Fruit fly (Drosophila melanogaster): Measurements from ENCODE around the gene pkaap.

The pkaap gene

dm6 chr2L:16263723-16264122, 24.4 kb upstream of the pkaap start:
- TF ChIP-seq CG6854 (GFP tag; optimal IDR thresholded peaks at IDR 0.05) (no peak), CG8319 (GFP tag; optimal IDR thresholded peaks at IDR 0.05) (no peak), topi (GFP tag; optimal IDR thresholded peaks at IDR 0.05) (no peak), svp (GFP tag) (no peak), Sox14 (GFP tag; optimal IDR thresholded peaks at IDR 0.05) (no peak), achi (GFP tag; optimal IDR thresholded peaks at IDR 0.05) (no peak), fkh (GFP tag; optimal IDR thresholded peaks at IDR 0.05) (no peak), CG10669 (GFP tag; optimal IDR thresholded peaks at IDR 0.05) (no peak), Gug (GFP tag; IDR thresholded peaks at IDR 0.05) (no peak), dsx (GFP tag; optimal IDR thresholded peaks at IDR 0.05; ENCODE audit: poor library complexity, severe bottlenecking) (no peak)

- TF ChIP-seq Gug (GFP tag; IDR thresholded peaks at IDR 0.05) (no peak), Met (GFP tag; optimal IDR thresholded peaks at IDR 0.05) (no peak), vri (GFP tag; optimal IDR thresholded peaks at IDR 0.05) (no peak), CG3919 (GFP tag; optimal IDR thresholded peaks at IDR 0.05) (peak; percentile 5), Lpt (GFP tag; optimal IDR thresholded peaks at IDR 0.05) (no peak), CG6792 (GFP tag; optimal IDR thresholded peaks at IDR 0.05) (peak; percentile 13), eg (GFP tag; IDR thresholded peaks at IDR 0.05) (no peak), CG4318 (GFP tag; optimal IDR thresholded peaks at IDR 0.05) (no peak), CG6163 (GFP tag; IDR thresholded peaks at IDR 0.05) (no peak), CG11294 (GFP tag; IDR thresholded peaks at IDR 0.05) (no peak), CG11902 (GFP tag; optimal IDR thresholded peaks at IDR 0.05) (no peak), Sox14 (GFP tag; optimal IDR thresholded peaks at IDR 0.05) (peak; percentile 0), Smox (GFP tag; optimal IDR thresholded peaks at IDR 0.05) (no peak), CG3032 (tag; optimal IDR thresholded peaks at IDR 0.05) (peak; percentile 55), Eip93F (GFP tag; optimal IDR thresholded peaks at IDR 0.05) (no peak), Ets96B (tag; optimal IDR thresholded peaks at IDR 0.05) (peak; percentile 33), CG8319 (GFP tag; optimal IDR thresholded peaks at IDR 0.05) (no peak), dsx (GFP tag; optimal IDR thresholded peaks at IDR 0.05; ENCODE audit: poor library complexity, severe bottlenecking) (peak; percentile 98), acj6 (GFP tag; optimal IDR thresholded peaks at IDR 0.05) (peak; percentile 18), pdm3 (GFP tag; optimal IDR thresholded peaks at IDR 0.05) (no peak), Hr39 (GFP tag; optimal IDR thresholded peaks at IDR 0.05) (no peak), CG9139 (GFP tag; optimal IDR thresholded peaks at IDR 0.05) (no peak), fd85E (GFP tag; optimal IDR thresholded peaks at IDR 0.05) (no peak), CG6808 (GFP tag; optimal IDR thresholded peaks at IDR 0.05) (peak; percentile 31), CG8632 (GFP tag; optimal IDR thresholded peaks at IDR 0.05) (no peak), CG34406 (GFP tag; optimal IDR thresholded peaks at IDR 0.05) (no peak), dac (GFP tag; optimal IDR thresholded peaks at IDR 0.05) (no peak), CG32006 (GFP tag; optimal IDR thresholded peaks at IDR 0.05) (no peak), Sox15 (GFP tag; optimal IDR thresholded peaks at IDR 0.05) (no peak), Eip75B (GFP tag; optimal IDR thresholded peaks at IDR 0.05) (peak; percentile 54), fkh (GFP tag; optimal IDR thresholded peaks at IDR 0.05) (no peak), CG6854 (GFP tag; optimal IDR thresholded peaks at IDR 0.05) (no peak), lz (GFP tag; optimal IDR thresholded peaks at IDR 0.05) (no peak), cyc (GFP tag; optimal IDR thresholded peaks at IDR 0.05) (no peak), salr (GFP tag; optimal IDR thresholded peaks at IDR 0.05) (no peak), CG16779 (tag; optimal IDR thresholded peaks at IDR 0.05) (no peak), topi (GFP tag; optimal IDR thresholded peaks at IDR 0.05) (peak; percentile 15), net (GFP tag; optimal IDR thresholded peaks at IDR 0.05) (no peak), CG6276 (GFP tag; optimal IDR thresholded peaks at IDR 0.05) (no peak), CG7368 (GFP tag; optimal IDR thresholded peaks at IDR 0.05) (no peak), esn (GFP tag; optimal IDR thresholded peaks at IDR 0.05) (no peak), Blimp-1 (GFP tag; optimal IDR thresholded peaks at IDR 0.05) (no peak), ss (GFP tag; optimal IDR thresholded peaks at IDR 0.05) (peak; percentile 28 to 77), Ets21C (GFP tag; optimal IDR thresholded peaks at IDR 0.05) (no peak)
These were observed 20.7 kb upstream of the pkaap start for dm6 chr2L:16267159-16268065.
